Fruit fly (Drosophila melanogaster): ENCODE measurements around the gene Ccdc56.
A peak's percentile ranks its signal among the peaks of the same experiment; 100 is the strongest.

Ccdc56 gene

DNA sequence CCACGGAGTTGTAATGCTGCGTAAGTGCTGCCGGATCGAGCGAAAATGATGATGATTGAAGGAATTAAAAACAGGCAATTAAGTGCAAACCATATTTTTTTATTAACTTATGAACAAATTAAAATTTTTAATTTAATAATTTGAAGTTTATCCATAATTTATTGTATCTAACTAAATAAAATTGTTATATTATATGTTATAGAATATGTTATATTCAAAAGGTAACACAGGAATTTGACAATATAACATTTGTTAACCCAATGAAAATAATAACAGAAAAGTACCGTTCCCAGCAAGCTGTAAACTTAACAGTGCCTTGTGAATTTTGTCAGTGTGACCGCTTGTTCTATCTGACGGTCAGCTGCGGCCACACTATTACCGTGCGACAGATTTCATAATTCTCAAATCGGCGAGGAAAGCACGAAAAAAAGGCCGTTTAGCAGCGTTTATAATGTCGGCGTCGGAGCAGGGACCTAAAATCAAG is at the start of gene Ccdc56, which contains the start of gene mtTFB1:
TSS of gene Ccdc56 (plus strand) at position 347 of the 484 bp plus-strand sequence.
TSS of gene mtTFB1 (plus strand) at position 347 of the 484 bp plus-strand sequence.
- TF ChIP-seq CG10431 (GFP tag; optimal IDR thresholded peaks at IDR 0.05) (no peak), CG16813 (GFP tag; IDR thresholded peaks at IDR 0.05; ENCODE audit: partially characterized antibody) (no peak), Ssrp (tag; optimal IDR thresholded peaks at IDR 0.05) (no peak), Aef1 (GFP tag; IDR thresholded peaks at IDR 0.05) (no peak), Bgb (GFP tag; IDR thresholded peaks at IDR 0.05; ENCODE audit: partially characterized antibody) (no peak; the same call in 1 of the 2 replicates), kni (GFP tag; optimal IDR thresholded peaks at IDR 0.05) (no peak), fu2 (GFP tag; optimal IDR thresholded peaks at IDR 0.05) (no peak), ci (GFP tag; IDR thresholded peaks at IDR 0.05) (0 out of 3 replicates have a peak, but pooled peaks have one; percentile 39), CG8944 (GFP tag; optimal IDR thresholded peaks at IDR 0.05) (no peak), ara (GFP tag; IDR thresholded peaks at IDR 0.05) (no peak), CG2712 (tag; optimal IDR thresholded peaks at IDR 0.05) (peak; percentile 20), D (optimal IDR thresholded peaks at IDR 0.05) (no peak), D (GFP tag; optimal IDR thresholded peaks at IDR 0.05) (no peak), PHDP (tag; optimal IDR thresholded peaks at IDR 0.05) (no peak), az2 (GFP tag; optimal IDR thresholded peaks at IDR 0.05) (no peak), CG7987 (GFP tag; optimal IDR thresholded peaks at IDR 0.05) (no peak), jumu (GFP tag; optimal IDR thresholded peaks at IDR 0.05) (peak; percentile 11), bigmax (GFP tag; optimal IDR thresholded peaks at IDR 0.05) (no peak), CG7928 (GFP tag; optimal IDR thresholded peaks at IDR 0.05) (peak; percentile 3), CG2202 (tag; optimal IDR thresholded peaks at IDR 0.05) (no peak), kay (GFP tag; optimal IDR thresholded peaks at IDR 0.05) (peak; percentile 61), Gsc (GFP tag; IDR thresholded peaks at IDR 0.05) (no peak), CG9932 (GFP tag; IDR thresholded peaks at IDR 0.05) (no peak), repo (GFP tag; optimal IDR thresholded peaks at IDR 0.05) (no peak), lilli (GFP tag; optimal IDR thresholded peaks at IDR 0.05) (no peak), Mad (GFP tag; optimal IDR thresholded peaks at IDR 0.05) (no peak), H15 (GFP tag; IDR thresholded peaks at IDR 0.05) (no peak), CG2120 (GFP tag; optimal IDR thresholded peaks at IDR 0.05) (peak; percentile 20), Dp (GFP tag; optimal IDR thresholded peaks at IDR 0.05) (peak; percentile 84), ind (GFP tag; optimal IDR thresholded peaks at IDR 0.05) (no peak), CG17568 (GFP tag; optimal IDR thresholded peaks at IDR 0.05) (no peak), HHEX (GFP tag; optimal IDR thresholded peaks at IDR 0.05) (no peak), Doc2 (GFP tag; IDR thresholded peaks at IDR 0.05) (no peak), CG16815 (GFP tag; optimal IDR thresholded peaks at IDR 0.05) (no peak), gem (tag; optimal IDR thresholded peaks at IDR 0.05) (no peak), CG17361 (GFP tag; IDR thresholded peaks at IDR 0.05) (peak; percentile 46; the same call in 1 of the 3 replicates), mirr (GFP tag; optimal IDR thresholded peaks at IDR 0.05) (no peak), slp2 (GFP tag; optimal IDR thresholded peaks at IDR 0.05) (no peak), CG14860 (GFP tag; IDR thresholded peaks at IDR 0.05; ENCODE audit: partially characterized antibody) (no peak), CG10462 (GFP tag; optimal IDR thresholded peaks at IDR 0.05) (peak; percentile 31), gt (GFP tag; IDR thresholded peaks at IDR 0.05) (no peak), CG10147 (GFP tag; optimal IDR thresholded peaks at IDR 0.05) (no peak), Sry-δ (GFP tag; optimal IDR thresholded peaks at IDR 0.05) (peak; percentile 46), CG1529 (GFP tag; optimal IDR thresholded peaks at IDR 0.05) (no peak), Blimp-1 (GFP tag; optimal IDR thresholded peaks at IDR 0.05) (no peak), CG43689 (GFP tag; IDR thresholded peaks at IDR 0.05) (no peak), jigr1 (GFP tag; IDR thresholded peaks at IDR 0.05) (no peak), Abd-B (GFP tag; optimal IDR thresholded peaks at IDR 0.05) (no peak), pum (GFP tag; optimal IDR thresholded peaks at IDR 0.05) (no peak), mam (GFP tag; optimal IDR thresholded peaks at IDR 0.05) (no peak), CG10267 (tag; optimal IDR thresholded peaks at IDR 0.05) (peak; percentile 55), MESR4 (GFP tag; optimal IDR thresholded peaks at IDR 0.05) (peak; percentile 64)

Data from whole organism, embryonic.